Worm (Caenorhabditis elegans) whole organism, L2 larva: ENCODE results near the gene srw-26.

Experiments used
- aly-2 ChIP-seq: fragments of 150-350 bp; optimal IDR thresholded peaks from 2 replicates; lab custom pipeline; 2014; ENCODE audit warnings: missing biosample characterization, missing genetic modification characterization
- ceh-16 ChIP-seq: fragments of 150-350 bp; optimal IDR thresholded peaks from 2 replicates; lab custom pipeline; 2014; ENCODE audit warnings: missing biosample characterization, missing genetic modification characterization
- egl-27 ChIP-seq: sonication (generic microtip); optimal IDR thresholded peaks from 3 replicates; lab custom pipeline; 2017; ENCODE audit warnings: missing biosample characterization, missing genetic modification reagents, missing genetic modification characterization
- nhr-11 ChIP-seq: fragments of 150-350 bp; optimal IDR thresholded peaks from 2 replicates; lab custom pipeline; 2014; ENCODE audit warnings: missing biosample characterization, missing genetic modification characterization
- nhr-25 ChIP-seq: fragments of 150-350 bp; sonication (generic microtip); optimal IDR thresholded peaks from 3 replicates; lab custom pipeline; 2014; ENCODE audit warnings: missing biosample characterization, missing genetic modification characterization
- skn-1 ChIP-seq: sonication (generic microtip); optimal IDR thresholded peaks from 2 replicates; lab custom pipeline; 2017; ENCODE audit warnings: missing biosample characterization, missing genetic modification characterization
- snpc-4 ChIP-seq: fragments of 150-350 bp; optimal IDR thresholded peaks from 2 replicates; lab custom pipeline; 2014; ENCODE audit warnings: missing biosample characterization, missing genetic modification characterization
- ztf-4 ChIP-seq: fragments of 150-350 bp; optimal IDR thresholded peaks from 2 replicates; lab custom pipeline; 2014; ENCODE audit warnings: missing biosample characterization, missing genetic modification characterization

- TF ChIP-seq aly-2 (tag; lab: Kevin White, UChicago), result no peak
- TF ChIP-seq snpc-4 (tag; lab: Kevin White, UChicago), result no peak
- no peak for TF ChIP-seq egl-27
- no peak for TF ChIP-seq skn-1 (tag; lab: Kevin White, UChicago)
- no peak for TF ChIP-seq ceh-16
- no peak for TF ChIP-seq nhr-25
- no peak for TF ChIP-seq nhr-11 (tag; lab: Kevin White, UChicago)
- TF ChIP-seq ztf-4, result no peak
These were observed 39.6 kb downstream of the srw-26 start, which contains the start of gene T06C12.11 for ce11 chrV:15892696-15893095.
